Worm (Caenorhabditis elegans) whole organism, late embryonic: ENCODE results near the gene C40A11.7.

Experiments used
- ama-1 ChIP-seq: fragments of 150-350 bp; optimal IDR thresholded peaks from 2 replicates; lab custom pipeline; 2014
- ceh-9 ChIP-seq: sonication (generic microtip); optimal IDR thresholded peaks from 2 replicates; lab custom pipeline; 2016; ENCODE audit warnings: mild to moderate bottlenecking, missing genetic modification characterization, inconsistent platforms, missing compliant biosample characterization
- dve-1 ChIP-seq: sonication (generic microtip); optimal IDR thresholded peaks from 2 replicates; lab custom pipeline; 2017; ENCODE audit warnings: antibody characterized with exemption, mild to moderate bottlenecking, missing genetic modification characterization, missing compliant biosample characterization
- hlh-30 ChIP-seq: sonication (generic microtip); optimal IDR thresholded peaks from 2 replicates; lab custom pipeline; 2017; ENCODE audit warnings: antibody characterized with exemption, missing genetic modification characterization, missing compliant biosample characterization; ENCODE audit not compliant: insufficient read depth
- nhr-11 ChIP-seq: fragments of 150-350 bp; optimal IDR thresholded peaks from 2 replicates; lab custom pipeline; 2014; ENCODE audit warnings: missing biosample characterization, missing genetic modification characterization
- tbx-2 ChIP-seq: sonication (generic microtip); optimal IDR thresholded peaks from 2 replicates; lab custom pipeline; 2016; ENCODE audit warnings: missing genetic modification characterization, missing compliant biosample characterization

ce11 chrII:2122762-2123161 is 27.6 kb downstream of the C40A11.7 start:
- TF ChIP-seq nhr-11 (tag; lab: Kevin White, UChicago) (no peak), ceh-9 (no peak), dve-1 (tag; lab: Kevin White, UChicago) (no peak), hlh-30 (tag; lab: Kevin White, UChicago) (no peak), tbx-2 (tag; lab: Kevin White, UChicago) (no peak), ama-1 (lab: Kevin White, UChicago) (no peak)
